Worm (Caenorhabditis elegans) whole organism, mixed stage, embryonic: ENCODE data around the gene C36C9.6.

Experiments
- drap-1 ChIP-seq: fragments of 200-800 bp; sonication (Bioruptor generic); optimal IDR thresholded peaks from 3 replicates; lab custom pipeline; 2018; ENCODE audit warnings: mild to moderate bottlenecking, missing genetic modification characterization, missing compliant biosample characterization
- elt-3 ChIP-seq: fragments of 150-350 bp; optimal IDR thresholded peaks from 2 replicates; lab custom pipeline; 2014; ENCODE audit warnings: missing biosample characterization, missing genetic modification characterization
- lin-13 ChIP-seq: fragments of 150-350 bp; optimal IDR thresholded peaks from 2 replicates; lab custom pipeline; 2014; ENCODE audit warnings: missing biosample characterization, missing genetic modification characterization
- ztf-11 ChIP-seq: fragments of 150-350 bp; optimal IDR thresholded peaks from 2 replicates; lab custom pipeline; 2014; ENCODE audit warnings: missing biosample characterization, missing genetic modification characterization

DNA sequence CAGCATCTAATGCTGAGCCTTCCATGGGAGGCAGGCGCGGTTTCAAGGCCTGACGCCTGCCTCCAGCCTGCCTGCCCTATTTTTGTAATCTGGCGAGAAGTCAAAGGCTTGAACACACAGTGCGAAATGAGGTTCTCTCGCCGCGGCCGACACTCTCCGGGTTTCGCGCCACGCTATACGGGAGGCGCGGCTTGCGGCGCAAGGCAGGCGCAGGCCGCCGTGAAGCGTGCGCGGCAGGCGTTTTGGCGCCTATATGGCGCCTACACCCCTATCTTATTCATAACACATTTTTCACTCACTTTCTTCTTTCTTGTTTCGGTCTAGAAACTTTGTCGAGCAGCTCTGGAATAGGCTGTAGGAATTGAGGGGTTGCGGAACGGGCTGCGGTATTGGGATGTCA is 12.3 kb upstream of the C36C9.6 start:
- no peak for TF ChIP-seq lin-13 (tag; lab: Kevin White, UChicago)
- no peak for TF ChIP-seq elt-3
- TF ChIP-seq drap-1 (GFP tag; lab: Kevin White, UChicago), result no peak
- TF ChIP-seq ztf-11, result no peak
